Fruit fly (Drosophila melanogaster): ENCODE results near the gene ssp3.

DNA sequence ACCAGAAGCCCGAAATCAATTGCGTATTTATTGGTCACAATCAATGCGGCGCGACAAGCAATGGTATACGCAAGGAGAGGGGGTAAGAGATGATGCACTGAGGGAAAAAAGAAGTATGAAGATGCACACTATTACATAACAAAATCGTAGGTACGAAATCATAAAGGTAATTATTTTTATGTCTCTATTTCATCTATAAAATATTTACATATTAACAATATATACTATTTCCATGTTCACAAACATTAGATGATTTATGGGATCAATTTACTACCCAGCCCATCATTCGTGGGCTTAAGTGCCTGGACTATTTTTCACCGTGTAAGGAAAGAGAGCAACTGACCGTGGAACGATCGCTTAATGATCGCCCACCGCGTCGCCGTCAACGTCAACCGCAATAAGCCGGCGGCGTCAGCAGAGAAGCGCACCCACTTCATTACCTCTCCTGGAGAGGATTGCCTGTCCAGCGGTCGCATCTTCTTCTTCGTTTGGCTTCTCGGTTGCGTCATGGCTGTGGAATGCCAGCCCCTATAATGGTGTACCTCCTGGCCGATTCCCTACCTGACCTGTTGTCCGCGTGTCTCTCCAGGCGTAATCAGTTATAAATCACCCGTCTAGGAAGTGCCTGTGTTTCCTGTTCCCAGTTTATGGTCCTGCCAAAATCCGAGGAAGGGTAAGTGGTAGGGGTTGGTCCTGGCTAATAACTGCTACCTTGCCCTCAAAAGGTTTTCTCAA is 48.6 kb downstream of the ssp3 start:
- TF ChIP-seq usp (GFP tag; optimal IDR thresholded peaks at IDR 0.05) (no peak), psq (optimal IDR thresholded peaks at IDR 0.05) (no peak), EcR (GFP tag; optimal IDR thresholded peaks at IDR 0.05) (no peak), CG8478 (optimal IDR thresholded peaks at IDR 0.05) (no peak)

All from whole organism.